Fruit fly (Drosophila melanogaster) Kc167 (cell line): ENCODE results near the gene CG9747.

Experiments used
- Sin3A ChIP-seq: fragments of >200 bp; optimal IDR thresholded peaks from 2 replicates; lab custom pipeline; 2018; ENCODE audit warnings: missing external identifiers
- h ChIP-seq: fragments of >200 bp; optimal IDR thresholded peaks from 3 replicates; lab custom pipeline; 2018; ENCODE audit warnings: missing external identifiers
- psq ChIP-seq: fragments of >200 bp; optimal IDR thresholded peaks from 2 replicates; lab custom pipeline; 2017; ENCODE audit warnings: missing external identifiers
- ttk ChIP-seq: sonication (Bioruptor generic); optimal IDR thresholded peaks from 2 replicates; lab custom pipeline; 2017; ENCODE audit warnings: missing external identifiers

DNA sequence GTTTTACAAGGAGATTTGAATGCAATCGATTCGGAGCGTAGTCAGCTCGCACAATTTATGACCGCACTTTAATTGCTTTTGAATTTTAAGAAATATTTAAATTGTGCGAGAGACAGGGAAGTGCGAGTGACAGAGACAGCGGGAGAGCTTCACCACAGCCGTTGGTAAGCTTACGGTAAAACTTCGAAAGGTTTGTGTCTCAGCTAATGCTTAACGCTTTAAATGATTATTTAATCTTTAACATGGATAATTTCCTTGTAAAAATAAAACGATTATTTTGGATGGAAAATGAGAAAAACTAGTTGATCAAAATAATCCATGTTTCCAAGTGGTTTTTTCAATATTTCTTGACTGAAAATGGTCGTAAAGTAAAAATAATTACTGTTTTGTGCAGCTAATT lies 40.5 kb downstream of the CG9747 start:
- no peak for TF ChIP-seq ttk (lab: Kevin White, UChicago)
- no peak for TF ChIP-seq h
- no peak for TF ChIP-seq Sin3A
- TF ChIP-seq psq (lab: Kevin White, UChicago): no peak
